Worm (Caenorhabditis elegans): Measurements from ENCODE around the gene eea-1.
"Not testable (repeated sequence)": the region's sequence is repeated elsewhere in the genome, so short reads cannot be mapped to it uniquely, and the experiment has no call there.

eea-1 gene

DNA sequence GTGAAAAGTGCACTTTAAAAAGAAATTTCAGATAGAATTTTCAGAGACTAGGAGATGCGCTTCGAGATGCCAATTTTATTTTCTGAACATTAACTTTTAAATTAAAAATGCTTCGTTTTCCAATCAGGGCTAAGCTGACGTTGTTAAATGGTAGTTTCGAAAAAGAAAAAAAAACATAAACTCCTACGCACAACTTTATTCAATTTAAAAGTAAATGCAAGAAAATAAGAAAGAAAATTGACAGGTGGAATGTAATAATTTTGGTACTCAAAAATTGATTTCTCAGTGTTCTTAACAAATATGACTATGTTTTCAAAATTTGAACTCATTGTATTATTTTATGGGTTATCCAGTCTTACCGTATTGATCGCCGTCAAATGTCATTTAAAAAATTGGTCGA lies 43.8 kb downstream of the eea-1 start, which contains the start of gene lurp-2:
Gene lurp-2, plus strand, starts transcription at position 301 of the 400 bp plus-strand sequence.
- no peak for TF ChIP-seq ces-1 (GFP tag; optimal IDR thresholded peaks at IDR 0.05)
- no peak for TF ChIP-seq ceh-43 (GFP tag; optimal IDR thresholded peaks at IDR 0.05)
- no peak for TF ChIP-seq pha-4 (tag; optimal IDR thresholded peaks at IDR 0.05)
- no peak for TF ChIP-seq sem-2 (GFP tag; optimal IDR thresholded peaks at IDR 0.05)
- TF ChIP-seq M03D4.4 (tag; optimal IDR thresholded peaks at IDR 0.05), result no peak
- no peak for TF ChIP-seq lin-13 (tag; optimal IDR thresholded peaks at IDR 0.05)
- no peak for TF ChIP-seq mab-5 (tag; optimal IDR thresholded peaks at IDR 0.05)
- TF ChIP-seq sptf-1 (tag; optimal IDR thresholded peaks at IDR 0.05), result no peak
- TF ChIP-seq lin-32 (GFP tag; optimal IDR thresholded peaks at IDR 0.05), result no peak
- no peak for TF ChIP-seq unc-62 (GFP tag; optimal IDR thresholded peaks at IDR 0.05)
- no peak for TF ChIP-seq mep-1 (tag; optimal IDR thresholded peaks at IDR 0.05)
- TF ChIP-seq nhr-12 (tag; optimal IDR thresholded peaks at IDR 0.05), result no peak
- TF ChIP-seq ceh-83 (GFP tag; optimal IDR thresholded peaks at IDR 0.05), result no peak
- TF ChIP-seq drap-1 (GFP tag; optimal IDR thresholded peaks at IDR 0.05), result no peak
- TF ChIP-seq snpc-4 (tag; optimal IDR thresholded peaks at IDR 0.05), result no peak

DNA sequence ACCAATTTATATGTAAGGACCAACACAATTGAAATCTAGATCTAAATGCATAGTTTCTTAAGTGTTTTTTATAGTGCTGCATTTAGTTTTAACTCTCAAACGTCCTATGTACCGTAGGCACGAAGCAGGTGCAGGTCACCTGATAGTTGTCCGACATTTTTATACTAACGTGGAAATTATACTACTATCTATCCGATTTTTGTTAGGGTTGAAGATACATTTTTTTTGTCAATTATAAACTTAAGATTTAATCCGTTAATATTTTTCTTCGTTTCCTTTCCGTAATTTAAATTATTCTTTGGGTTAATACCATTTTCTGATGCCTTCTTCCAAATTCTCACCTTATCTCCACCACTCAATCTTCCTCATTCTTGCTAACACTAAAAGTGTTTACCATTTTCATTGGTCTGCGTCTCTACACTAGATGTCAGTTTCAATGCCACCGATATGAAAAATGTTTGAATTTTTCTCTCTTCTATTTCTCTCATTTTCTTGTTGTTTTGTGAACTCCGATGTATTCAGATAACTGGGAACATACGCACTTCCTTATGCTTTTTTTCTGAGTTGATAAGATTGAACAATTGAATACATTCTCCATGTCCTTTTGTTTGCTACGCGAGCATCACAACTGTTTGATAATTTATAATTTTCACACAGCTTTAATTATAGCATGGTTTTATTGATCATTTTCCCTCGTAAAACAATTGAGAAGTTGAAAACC lies 51.8 kb downstream of the eea-1 start, which contains the start of gene Y2H9A.4:
Gene Y2H9A.4, plus strand, starts transcription at position 671 of the 721 bp plus-strand sequence.
- no peak for TF ChIP-seq ceh-83 (GFP tag; optimal IDR thresholded peaks at IDR 0.05)

DNA sequence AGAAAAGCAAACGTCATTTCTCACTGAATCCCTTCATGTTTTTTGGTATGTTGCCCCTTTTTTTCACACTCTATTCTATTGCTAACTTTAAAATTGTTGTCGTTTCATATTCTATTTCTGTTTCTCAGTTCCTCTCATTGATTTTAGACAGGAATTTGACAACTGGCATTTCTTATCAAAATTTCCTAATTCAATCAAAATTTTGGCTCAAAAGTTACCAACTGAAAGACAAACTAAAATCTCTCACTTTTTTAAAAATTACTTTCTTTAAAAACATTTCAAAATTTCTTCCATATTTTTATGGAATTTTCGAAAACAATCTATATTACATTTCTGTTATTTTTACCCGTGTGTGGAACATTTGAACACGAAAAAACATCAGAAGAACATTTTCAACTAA lies 53.6 kb downstream of the eea-1 start, which contains the start of gene Y2H9A.6:
Gene Y2H9A.6, plus strand, starts transcription at position 301 of the 400 bp plus-strand sequence.
- not testable (repeated sequence) for TF ChIP-seq tbx-8 (GFP tag; optimal IDR thresholded peaks at IDR 0.05); nhr-2 (tag; optimal IDR thresholded peaks at IDR 0.05); snpc-4 (tag; optimal IDR thresholded peaks at IDR 0.05)

DNA sequence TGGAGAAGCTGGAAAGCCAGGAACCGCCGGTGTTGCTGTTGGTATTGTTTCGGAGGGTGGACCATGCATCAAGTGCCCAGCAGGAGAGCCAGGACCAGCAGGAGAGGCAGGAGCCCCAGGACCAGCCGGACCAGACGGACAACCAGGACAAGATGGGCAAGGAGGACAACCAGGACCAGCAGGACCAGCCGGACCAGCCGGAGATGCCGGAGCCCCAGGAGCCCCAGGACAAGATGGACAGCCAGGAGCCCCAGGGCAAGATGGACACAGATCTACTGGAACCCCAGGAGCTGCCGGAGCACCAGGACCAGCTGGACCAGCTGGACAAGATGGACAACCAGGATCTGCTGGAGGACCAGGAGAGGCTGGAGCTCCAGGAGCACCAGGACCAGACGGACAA lies 54.4 kb downstream of the eea-1 start:
- TF ChIP-seq tbx-8 (GFP tag; optimal IDR thresholded peaks at IDR 0.05), result no peak
- TF ChIP-seq elt-3 (tag; optimal IDR thresholded peaks at IDR 0.05), result no peak
- TF ChIP-seq lin-32 (GFP tag; optimal IDR thresholded peaks at IDR 0.05), result no peak
- no peak for TF ChIP-seq ztf-11 (tag; optimal IDR thresholded peaks at IDR 0.05)
- no peak for TF ChIP-seq mab-5 (tag; optimal IDR thresholded peaks at IDR 0.05)
- no peak for TF ChIP-seq mep-1 (tag; optimal IDR thresholded peaks at IDR 0.05)
- TF ChIP-seq unc-62 (GFP tag; optimal IDR thresholded peaks at IDR 0.05), result no peak
- TF ChIP-seq nhr-12 (tag; optimal IDR thresholded peaks at IDR 0.05), result no peak
- TF ChIP-seq nhr-76 (tag; optimal IDR thresholded peaks at IDR 0.05), result no peak
- TF ChIP-seq cnd-1 (tag; optimal IDR thresholded peaks at IDR 0.05), result no peak
- no peak for TF ChIP-seq bed-3 (GFP tag; optimal IDR thresholded peaks at IDR 0.05)
- TF ChIP-seq ham-2 (GFP tag; optimal IDR thresholded peaks at IDR 0.05), result no peak
- TF ChIP-seq ceh-39 (tag; optimal IDR thresholded peaks at IDR 0.05), result no peak
- TF ChIP-seq M03D4.4 (tag; optimal IDR thresholded peaks at IDR 0.05), result no peak
- TF ChIP-seq mls-2 (tag; optimal IDR thresholded peaks at IDR 0.05), result no peak
- TF ChIP-seq ceh-43 (GFP tag; optimal IDR thresholded peaks at IDR 0.05), result no peak
- TF ChIP-seq sem-2 (GFP tag; optimal IDR thresholded peaks at IDR 0.05), result no peak
- no peak for TF ChIP-seq unc-120 (tag; optimal IDR thresholded peaks at IDR 0.05; ENCODE audit: poor library complexity, severe bottlenecking)
- TF ChIP-seq drap-1 (GFP tag; optimal IDR thresholded peaks at IDR 0.05), result no peak

DNA sequence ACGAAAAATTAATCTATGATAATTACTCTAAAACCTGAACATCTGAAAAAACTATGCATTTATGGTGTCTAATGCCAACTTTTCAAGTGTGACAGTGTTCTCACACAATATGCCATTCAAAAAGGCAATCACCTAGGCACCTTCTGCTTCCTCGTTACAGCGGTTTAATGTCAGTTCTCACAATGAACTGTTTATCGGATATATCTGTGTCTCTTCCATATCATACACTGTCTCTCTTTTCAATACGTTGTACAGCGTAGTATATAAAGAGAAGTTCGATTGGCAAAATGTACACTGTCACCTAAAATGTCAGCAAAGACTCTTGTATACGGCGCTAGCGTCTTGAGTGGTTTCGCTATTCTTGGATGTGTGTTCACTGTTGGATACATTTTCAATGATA lies 55.5 kb downstream of the eea-1 start, which contains the start of gene col-162:
Gene col-162, plus strand, starts transcription at position 301 of the 400 bp plus-strand sequence.
- TF ChIP-seq mab-5 (tag; optimal IDR thresholded peaks at IDR 0.05), result no peak

Measured in whole organism, mixed stage, embryonic.